Fruit fly (Drosophila melanogaster) whole organism, prepupa: ENCODE data around the gene CG31099.

Source experiments
- CG8119 ChIP-seq: fragments of 200-800 bp; sonication (Bioruptor generic); IDR thresholded peaks from 3 replicates; pipeline ENCODE4 v1.3.6; 2022; ENCODE audit warnings: missing biosample characterization, missing genetic modification characterization
- Ets21C ChIP-seq: fragments of 200-800 bp; sonication (Bioruptor generic); optimal IDR thresholded peaks from 3 replicates; lab custom pipeline; 2016; ENCODE audit warnings: missing biosample characterization, missing genetic modification characterization
- Hr4 ChIP-seq: fragments of 200-800 bp; sonication (Bioruptor generic); optimal IDR thresholded peaks from 3 replicates; lab custom pipeline; 2016; ENCODE audit warnings: missing biosample characterization, missing genetic modification characterization
- lz ChIP-seq: fragments of 200-800 bp; sonication (Bioruptor generic); optimal IDR thresholded peaks from 3 replicates; lab custom pipeline; 2016; ENCODE audit warnings: missing biosample characterization, missing genetic modification characterization
- pdm3 ChIP-seq: fragments of 200-800 bp; sonication (Bioruptor generic); optimal IDR thresholded peaks from 3 replicates; lab custom pipeline; 2016; ENCODE audit warnings: missing biosample characterization, missing genetic modification characterization

CG31099 gene

DNA sequence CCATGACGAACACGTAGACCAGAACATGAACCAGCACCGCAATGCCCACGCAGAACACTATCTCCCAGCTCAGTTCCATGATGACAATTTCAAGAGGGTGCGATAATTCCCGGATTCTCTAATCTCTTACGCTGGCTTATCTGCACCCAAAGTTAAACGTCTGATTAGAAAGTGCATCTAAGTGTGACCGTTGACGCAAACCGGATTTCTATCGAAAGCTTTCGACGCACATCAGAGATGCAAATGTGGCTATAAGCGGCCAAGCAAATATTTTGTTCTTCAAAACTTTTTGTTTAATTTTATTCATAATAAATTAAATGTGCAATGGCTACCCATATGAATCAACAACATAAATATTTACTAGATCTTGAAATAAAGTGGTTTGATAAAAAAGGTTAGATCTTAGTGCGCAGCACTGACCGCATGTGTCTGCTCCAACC is 48.4 kb downstream of the CG31099 start, which contains the start of the genes Kdsr and CG11858 (continued):
- TF ChIP-seq pdm3 (GFP tag; lab: Kevin White, UChicago): no peak
- peak; percentile 44; the same call in 2 of the 3 replicates for TF ChIP-seq CG8119 (GFP tag; lab: Robert Waterston, UW)

dm6 chr3R:25260670-25261069 is 50.1 kb downstream of the CG31099 start:
- TF ChIP-seq lz (no peak), Hr4 (GFP tag; lab: Kevin White, UChicago) (no peak), Ets21C (GFP tag; lab: Kevin White, UChicago) (no peak)
- TF ChIP-seq, all 60 proteins: peak for 0
